Fruit fly (Drosophila melanogaster): Measurements from ENCODE around the gene knrl.

The knrl gene

DNA sequence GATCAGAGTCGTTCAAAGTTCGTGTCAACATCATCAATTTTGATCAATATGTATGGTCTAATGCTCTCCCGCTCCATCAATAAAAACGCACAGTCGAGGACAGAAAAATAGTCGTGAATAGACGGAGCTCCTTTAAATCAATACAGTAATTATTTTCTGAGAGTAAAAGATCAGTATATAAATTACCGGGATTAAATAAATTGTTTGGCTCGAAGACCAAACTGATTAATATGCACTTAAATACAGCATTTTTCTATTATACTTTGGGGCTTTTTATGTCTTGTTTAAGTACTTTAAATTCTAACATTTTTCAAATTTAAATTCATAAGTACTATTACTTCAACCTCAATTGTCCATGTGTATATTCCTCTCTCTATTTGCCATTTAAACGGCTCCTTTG, 14.0 kb upstream of the knrl start:
- TF ChIP-seq usp (GFP tag; optimal IDR thresholded peaks at IDR 0.05) (no peak), CG8478 (optimal IDR thresholded peaks at IDR 0.05) (no peak), EcR (GFP tag; optimal IDR thresholded peaks at IDR 0.05) (no peak), pan (optimal IDR thresholded peaks at IDR 0.05) (no peak), psq (optimal IDR thresholded peaks at IDR 0.05) (no peak), Dll (optimal IDR thresholded peaks at IDR 0.05) (no peak)

DNA sequence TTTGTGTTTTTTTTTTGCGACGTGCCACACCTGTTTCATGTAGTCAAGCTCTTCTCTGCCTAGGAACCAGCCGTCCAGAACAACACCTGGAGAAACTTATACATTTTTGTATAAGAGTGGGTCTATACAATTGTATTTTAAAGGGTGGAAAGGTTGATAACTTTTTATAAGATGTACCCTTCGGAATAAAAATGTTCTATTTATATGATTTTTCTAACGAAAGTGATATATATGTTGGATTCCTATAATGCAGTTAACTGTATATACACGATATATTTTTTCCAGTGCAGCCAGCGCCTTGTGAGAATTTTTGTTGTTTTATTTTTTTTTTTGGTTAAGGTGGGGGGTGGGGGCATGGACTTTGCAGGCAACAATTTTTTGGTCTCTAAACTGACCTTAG, 11.9 kb upstream of the knrl start:
- TF ChIP-seq psq (optimal IDR thresholded peaks at IDR 0.05) (no peak), CG8478 (optimal IDR thresholded peaks at IDR 0.05) (no peak), pan (optimal IDR thresholded peaks at IDR 0.05) (no peak), Dll (optimal IDR thresholded peaks at IDR 0.05) (no peak), EcR (GFP tag; optimal IDR thresholded peaks at IDR 0.05) (no peak), usp (GFP tag; optimal IDR thresholded peaks at IDR 0.05) (no peak)

DNA sequence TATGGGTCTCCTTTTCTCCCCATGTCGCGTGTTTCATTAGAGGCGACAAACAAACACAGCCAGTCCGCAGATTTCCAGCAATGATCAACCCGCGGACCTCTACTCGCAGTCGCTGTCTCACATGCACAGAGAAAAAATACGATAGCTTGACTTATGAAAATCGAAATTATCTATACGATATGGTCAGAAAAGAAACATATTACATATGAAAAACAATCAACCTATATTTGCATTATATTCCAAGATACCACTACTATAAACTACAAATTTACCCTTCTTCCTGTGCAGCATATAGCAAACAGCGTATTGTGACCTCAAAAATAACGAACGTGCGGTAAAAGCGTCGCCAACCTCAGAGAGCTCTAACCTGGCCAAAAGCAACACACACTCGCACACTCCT, 11.4 kb upstream of the knrl start:
- no peak for TF ChIP-seq usp (GFP tag; optimal IDR thresholded peaks at IDR 0.05)
- TF ChIP-seq CG8478 (optimal IDR thresholded peaks at IDR 0.05): no peak
- TF ChIP-seq Dll (optimal IDR thresholded peaks at IDR 0.05): no peak
- TF ChIP-seq pan (optimal IDR thresholded peaks at IDR 0.05): no peak
- no peak for TF ChIP-seq psq (optimal IDR thresholded peaks at IDR 0.05)
- TF ChIP-seq EcR (GFP tag; optimal IDR thresholded peaks at IDR 0.05): no peak

DNA sequence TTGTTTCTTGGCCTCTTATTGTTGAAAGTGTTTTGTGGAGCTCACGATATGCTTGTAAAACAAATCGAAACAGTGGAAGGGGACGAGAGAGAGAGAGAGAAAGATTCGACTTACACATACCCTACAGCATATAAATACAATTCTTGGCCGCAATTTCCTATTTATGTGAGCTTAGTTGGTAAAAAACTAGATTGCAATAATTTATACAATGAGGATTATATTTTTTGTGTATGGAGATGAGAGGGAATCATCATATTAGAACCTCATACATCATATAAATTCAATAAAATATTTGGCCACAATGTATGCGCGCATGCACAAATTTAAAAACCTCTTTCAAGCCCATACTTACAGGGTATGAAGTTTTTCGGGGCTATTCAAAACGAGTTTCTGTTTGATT, 10.1 kb upstream of the knrl start:
- no peak for TF ChIP-seq usp (GFP tag; optimal IDR thresholded peaks at IDR 0.05)
- no peak for TF ChIP-seq psq (optimal IDR thresholded peaks at IDR 0.05)
- TF ChIP-seq pan (optimal IDR thresholded peaks at IDR 0.05): peak; percentile 72
- TF ChIP-seq CG8478 (optimal IDR thresholded peaks at IDR 0.05): no peak

DNA sequence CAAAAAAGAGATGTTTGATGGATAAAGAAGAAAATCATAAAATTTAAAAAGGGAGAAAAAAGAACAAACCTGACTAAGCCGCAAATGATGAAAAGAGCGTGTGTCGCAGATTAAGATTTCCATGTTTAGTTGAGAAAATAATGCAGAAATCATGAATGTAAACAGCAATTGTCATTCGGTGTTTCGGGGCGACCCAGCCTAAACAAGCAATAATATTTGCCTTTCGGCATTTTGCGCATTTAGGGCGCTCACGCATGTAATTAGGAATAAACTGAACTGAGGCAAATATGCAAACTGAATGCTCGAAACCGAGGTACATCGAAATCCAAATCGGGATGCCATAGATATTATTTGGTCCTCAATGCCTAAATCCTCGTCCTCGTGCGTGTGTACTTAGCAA, 8.7 kb upstream of the knrl start:
- TF ChIP-seq usp (GFP tag; optimal IDR thresholded peaks at IDR 0.05) (no peak), Dll (optimal IDR thresholded peaks at IDR 0.05) (no peak), EcR (GFP tag; optimal IDR thresholded peaks at IDR 0.05) (no peak), CG8478 (optimal IDR thresholded peaks at IDR 0.05) (no peak), pan (optimal IDR thresholded peaks at IDR 0.05) (no peak), psq (optimal IDR thresholded peaks at IDR 0.05) (no peak)

DNA sequence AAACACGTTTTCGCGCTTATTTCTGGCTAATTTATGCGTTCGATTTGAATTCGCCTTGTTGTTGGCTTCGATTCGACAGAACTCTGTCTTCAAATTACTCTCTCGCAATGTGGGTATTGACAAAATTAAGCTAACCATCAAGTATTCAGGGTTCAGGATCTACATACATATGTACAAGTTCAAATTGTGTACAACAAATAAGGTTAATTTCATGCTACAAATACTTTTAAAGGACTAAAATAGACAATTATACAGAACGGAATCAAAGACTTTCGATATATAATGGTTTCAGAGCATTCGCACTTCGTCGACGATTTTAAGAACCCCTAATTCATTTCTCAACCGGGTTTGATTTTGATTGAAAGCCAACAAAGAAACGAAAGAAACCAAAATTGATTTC, 4.2 kb upstream of the knrl start:
- TF ChIP-seq psq (optimal IDR thresholded peaks at IDR 0.05) (no peak), usp (GFP tag; optimal IDR thresholded peaks at IDR 0.05) (no peak), pan (optimal IDR thresholded peaks at IDR 0.05) (no peak), CG8478 (optimal IDR thresholded peaks at IDR 0.05) (no peak), EcR (GFP tag; optimal IDR thresholded peaks at IDR 0.05) (no peak), Dll (optimal IDR thresholded peaks at IDR 0.05) (no peak)

DNA sequence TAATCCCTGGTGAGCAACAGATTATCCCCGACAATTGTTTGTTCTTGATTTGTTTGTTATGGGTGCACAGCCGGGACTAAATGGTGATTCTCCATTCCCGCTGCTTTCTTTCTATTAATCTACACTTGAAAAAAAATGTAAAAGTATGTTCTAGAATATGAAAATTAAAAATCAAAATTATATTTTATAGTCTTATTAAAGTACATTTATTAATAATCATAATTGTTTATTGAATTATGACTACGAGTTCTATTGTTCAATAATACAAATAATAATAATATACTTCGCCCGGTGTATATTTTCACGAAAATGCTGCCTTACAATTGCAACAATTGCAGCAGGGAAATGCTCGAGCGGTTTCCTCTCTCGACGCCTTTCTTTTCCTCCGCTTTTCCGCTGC, 3.1 kb upstream of the knrl start:
- no peak for TF ChIP-seq usp (GFP tag; optimal IDR thresholded peaks at IDR 0.05)
- no peak for TF ChIP-seq Dll (optimal IDR thresholded peaks at IDR 0.05)
- TF ChIP-seq CG8478 (optimal IDR thresholded peaks at IDR 0.05): no peak
- TF ChIP-seq psq (optimal IDR thresholded peaks at IDR 0.05): no peak
- TF ChIP-seq pan (optimal IDR thresholded peaks at IDR 0.05): no peak
- no peak for TF ChIP-seq EcR (GFP tag; optimal IDR thresholded peaks at IDR 0.05)

DNA sequence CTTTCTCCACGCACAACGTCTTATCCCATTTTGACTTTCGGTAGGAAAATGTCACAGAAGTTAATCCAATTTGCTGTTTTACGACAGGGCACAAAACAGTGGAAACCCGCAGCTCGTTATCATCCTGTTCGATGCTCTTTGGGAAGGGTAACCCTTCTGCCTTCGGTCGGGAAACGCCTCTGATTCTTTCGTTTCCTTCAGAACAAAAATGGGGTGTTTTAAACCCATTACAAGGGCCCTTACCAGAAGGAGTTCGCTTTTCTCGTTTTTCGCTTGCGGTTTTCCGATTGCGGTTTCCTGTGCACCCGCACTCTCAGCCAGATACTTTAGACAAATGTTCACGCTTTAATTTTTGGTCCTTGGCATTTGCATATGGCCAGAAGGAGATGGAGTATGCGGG, 2.7 kb upstream of the knrl start:
- no peak for TF ChIP-seq usp (GFP tag; optimal IDR thresholded peaks at IDR 0.05)

DNA sequence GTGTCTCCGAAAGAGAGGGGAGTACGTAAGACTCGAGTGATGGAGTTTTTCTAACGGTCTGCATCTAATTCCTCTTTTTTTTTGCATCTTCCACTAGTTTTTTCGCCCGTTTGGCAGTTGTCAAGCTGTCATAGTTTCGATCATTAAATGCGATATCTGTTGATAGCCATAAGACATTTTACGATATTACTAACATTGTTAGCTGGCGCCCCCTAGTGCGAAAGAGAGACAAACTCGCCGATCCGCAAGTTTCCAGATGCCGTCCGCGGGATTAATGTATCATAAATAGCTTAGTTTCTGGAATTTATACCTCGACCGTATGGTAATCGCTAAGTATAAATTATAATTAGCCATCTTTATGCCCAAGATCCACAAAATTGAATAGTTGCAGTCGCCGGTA, 1.7 kb upstream of the knrl start:
- TF ChIP-seq CG8478 (optimal IDR thresholded peaks at IDR 0.05): no peak
- TF ChIP-seq EcR (GFP tag; optimal IDR thresholded peaks at IDR 0.05): no peak
- TF ChIP-seq psq (optimal IDR thresholded peaks at IDR 0.05): no peak
- no peak for TF ChIP-seq usp (GFP tag; optimal IDR thresholded peaks at IDR 0.05)
- no peak for TF ChIP-seq pan (optimal IDR thresholded peaks at IDR 0.05)
- TF ChIP-seq Dll (optimal IDR thresholded peaks at IDR 0.05): no peak

DNA sequence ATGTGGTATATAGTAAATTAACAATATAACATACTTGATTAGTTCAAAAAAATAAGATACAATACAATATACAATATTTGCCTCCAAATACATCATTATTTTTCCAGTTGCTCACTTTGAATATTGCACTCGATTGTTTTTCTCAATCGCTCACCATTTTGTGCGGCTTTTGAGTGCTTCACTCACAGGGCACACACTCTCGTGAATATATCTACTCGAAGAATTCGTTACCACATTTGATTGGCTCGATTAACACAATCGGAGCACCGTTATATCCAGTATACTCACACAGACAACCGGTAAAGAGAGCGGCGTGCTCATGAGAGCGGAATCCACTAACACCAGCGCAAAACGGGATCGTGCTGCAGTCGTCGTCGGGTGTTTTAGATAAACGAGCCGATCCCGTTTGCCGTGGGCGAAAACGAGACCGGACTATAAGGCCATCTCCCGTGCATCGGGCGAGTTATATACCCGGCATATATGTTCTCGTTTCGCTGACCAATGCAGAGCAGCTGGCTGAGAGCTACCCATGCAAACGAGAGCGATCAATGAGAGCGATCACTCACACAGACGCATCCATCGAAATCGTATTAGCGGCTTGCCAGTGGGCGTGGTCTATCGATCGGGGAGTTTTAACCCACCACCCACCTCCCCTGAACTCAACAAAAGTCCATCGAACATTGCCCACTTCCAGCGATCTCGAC, 1.1 kb upstream of the knrl start:
- TF ChIP-seq pan (optimal IDR thresholded peaks at IDR 0.05): no peak
- TF ChIP-seq Dll (optimal IDR thresholded peaks at IDR 0.05): peak; percentile 86
- peak; percentile 74 for TF ChIP-seq CG8478 (optimal IDR thresholded peaks at IDR 0.05)
- TF ChIP-seq EcR (GFP tag; optimal IDR thresholded peaks at IDR 0.05): no peak
- no peak for TF ChIP-seq psq (optimal IDR thresholded peaks at IDR 0.05)
- TF ChIP-seq usp (GFP tag; optimal IDR thresholded peaks at IDR 0.05): no peak

DNA sequence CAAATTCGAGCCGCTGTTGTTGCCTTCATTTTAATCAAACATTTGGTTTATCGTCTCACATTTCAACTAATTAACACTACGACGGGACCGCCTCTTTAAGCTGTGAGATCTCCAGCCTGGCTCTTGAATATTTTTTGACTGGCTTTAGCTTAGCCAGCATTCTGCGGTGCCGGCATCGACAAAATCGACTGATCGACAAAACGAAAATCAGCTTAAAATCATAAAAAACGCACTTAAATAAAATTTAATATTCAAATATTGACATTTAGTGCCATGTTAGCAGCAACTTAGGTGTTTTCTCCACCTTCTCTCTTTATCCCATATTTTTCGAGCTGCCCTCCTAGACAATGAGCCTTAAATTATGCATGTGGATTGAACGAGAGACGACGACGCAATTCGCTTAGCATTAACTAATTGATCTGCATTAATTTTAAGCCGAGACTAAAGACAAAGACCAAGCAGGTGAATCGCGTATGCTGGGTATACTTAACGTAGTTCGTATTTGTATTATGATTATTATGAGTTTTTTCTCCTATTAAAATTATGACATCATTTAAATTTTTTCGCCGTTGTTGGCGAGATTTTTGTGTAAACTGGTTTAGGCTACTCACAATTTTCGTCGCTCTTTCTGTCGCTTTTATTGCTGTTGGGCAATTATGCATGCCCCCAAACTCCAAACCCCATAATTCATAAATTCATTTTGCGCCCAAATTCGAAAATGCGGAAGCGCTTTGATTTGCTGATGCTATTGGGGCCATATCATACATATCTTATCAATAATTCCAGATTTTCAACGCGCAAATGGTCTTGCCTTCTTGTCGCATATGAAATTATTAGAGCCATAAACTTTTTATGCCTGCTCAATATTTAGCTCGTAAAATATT, 3.8 kb downstream of the knrl start:
- TF ChIP-seq psq (optimal IDR thresholded peaks at IDR 0.05): no peak
- TF ChIP-seq pan (optimal IDR thresholded peaks at IDR 0.05): no peak
- TF ChIP-seq Dll (optimal IDR thresholded peaks at IDR 0.05): no peak
- no peak for TF ChIP-seq EcR (GFP tag; optimal IDR thresholded peaks at IDR 0.05)
- TF ChIP-seq usp (GFP tag; optimal IDR thresholded peaks at IDR 0.05): no peak
- TF ChIP-seq CG8478 (optimal IDR thresholded peaks at IDR 0.05): no peak

DNA sequence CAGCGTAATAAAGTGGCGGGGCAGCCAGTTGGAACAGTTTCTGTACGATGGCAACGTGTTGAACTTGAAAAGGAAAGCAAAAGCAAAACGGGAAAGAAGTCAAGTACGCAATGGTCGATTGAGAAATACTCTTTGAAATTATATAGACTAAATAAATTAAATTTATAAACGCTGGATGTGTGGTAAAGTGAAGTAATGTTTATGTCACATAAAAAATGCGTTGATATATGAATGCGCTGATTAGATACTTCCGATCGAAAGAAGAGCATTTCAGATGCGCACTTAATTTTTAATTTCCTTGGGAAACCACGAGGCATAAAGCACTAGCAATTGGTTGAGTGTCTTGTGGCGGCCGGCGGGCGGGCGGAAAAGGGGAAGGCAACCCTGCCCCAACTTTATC, 7.6 kb downstream of the knrl start:
- no peak for TF ChIP-seq pan (optimal IDR thresholded peaks at IDR 0.05)
- TF ChIP-seq EcR (GFP tag; optimal IDR thresholded peaks at IDR 0.05): no peak
- TF ChIP-seq usp (GFP tag; optimal IDR thresholded peaks at IDR 0.05): no peak
- TF ChIP-seq CG8478 (optimal IDR thresholded peaks at IDR 0.05): no peak
- TF ChIP-seq Dll (optimal IDR thresholded peaks at IDR 0.05): no peak
- no peak for TF ChIP-seq psq (optimal IDR thresholded peaks at IDR 0.05)

Measured in whole organism.